Fruit fly (Drosophila melanogaster) Kc167 (cell line): ENCODE data around the gene Gbs-76A.

ENCODE experiments used
- Myc ChIP-seq: fragments of >200 bp; optimal IDR thresholded peaks from 2 replicates; lab custom pipeline; 2017; ENCODE audit warnings: missing external identifiers
- Sin3A ChIP-seq: fragments of >200 bp; optimal IDR thresholded peaks from 2 replicates; lab custom pipeline; 2018; ENCODE audit warnings: missing external identifiers
- h ChIP-seq: fragments of >200 bp; optimal IDR thresholded peaks from 3 replicates; lab custom pipeline; 2018; ENCODE audit warnings: missing external identifiers
- insv ChIP-seq: fragments of >200 bp; optimal IDR thresholded peaks from 3 replicates; lab custom pipeline; 2018; ENCODE audit warnings: missing external identifiers
- psq ChIP-seq: fragments of >200 bp; optimal IDR thresholded peaks from 2 replicates; lab custom pipeline; 2017; ENCODE audit warnings: missing external identifiers
- ttk ChIP-seq: sonication (Bioruptor generic); optimal IDR thresholded peaks from 2 replicates; lab custom pipeline; 2017; ENCODE audit warnings: missing external identifiers

The Gbs-76A gene

dm6 chr3L:19294613-19295299, 2.2 kb upstream of the Gbs-76A start:
- TF ChIP-seq ttk (lab: Kevin White, UChicago) (no peak), psq (no peak), Sin3A (lab: Kevin White, UChicago) (no peak), Myc (no peak), h (lab: Kevin White, UChicago) (no peak)

- TF ChIP-seq ttk (lab: Kevin White, UChicago) = no peak
- no peak for TF ChIP-seq h (lab: Kevin White, UChicago)
- no peak for TF ChIP-seq Myc
- no peak for TF ChIP-seq insv (lab: Kevin White, UChicago)
- no peak for TF ChIP-seq Sin3A (lab: Kevin White, UChicago)
- TF ChIP-seq psq = no peak
Measured at dm6 chr3L:19294235-19294612, 1.7 kb upstream of the Gbs-76A start, which contains the start of gene fal. TSS of gene fal (plus strand) at chr3L:19294564.

DNA sequence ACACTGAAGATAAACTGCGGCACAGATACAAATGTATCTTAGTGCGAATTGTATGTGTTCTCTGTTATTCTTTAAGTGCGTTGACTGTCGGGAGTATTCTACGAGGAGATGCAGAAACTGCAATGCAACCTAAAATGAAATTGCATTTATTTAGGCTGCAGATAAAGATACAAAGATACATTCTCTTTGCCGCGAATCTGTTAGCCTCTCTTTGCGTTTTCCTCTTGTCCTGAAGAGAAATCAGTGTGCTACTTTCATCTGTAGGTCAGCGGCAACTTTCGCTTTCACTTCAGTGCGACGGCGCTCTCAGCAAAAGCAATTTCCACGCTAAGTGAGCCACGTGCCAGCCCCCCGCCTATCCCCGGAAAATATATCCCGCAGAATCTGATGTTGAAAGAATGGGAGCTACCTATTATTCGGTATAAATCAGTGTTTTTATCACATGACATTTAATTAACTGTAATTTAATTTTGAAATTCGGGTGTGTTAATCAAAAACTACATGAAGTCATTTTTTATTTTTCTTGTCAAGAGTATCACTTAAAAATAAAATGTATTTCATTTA, 694 bp upstream of the Gbs-76A start:
- TF ChIP-seq h (lab: Kevin White, UChicago) (no peak), ttk (lab: Kevin White, UChicago) (no peak), insv (lab: Kevin White, UChicago) (no peak), Myc (no peak), psq (no peak), Sin3A (lab: Kevin White, UChicago) (no peak)

dm6 chr3L:19291465-19292413, 827 bp downstream of the Gbs-76A start:
- TF ChIP-seq Sin3A (lab: Kevin White, UChicago) = no peak
- no peak for TF ChIP-seq psq
- TF ChIP-seq Myc = no peak
- no peak for TF ChIP-seq insv (lab: Kevin White, UChicago)
- TF ChIP-seq ttk (lab: Kevin White, UChicago) = no peak

DNA sequence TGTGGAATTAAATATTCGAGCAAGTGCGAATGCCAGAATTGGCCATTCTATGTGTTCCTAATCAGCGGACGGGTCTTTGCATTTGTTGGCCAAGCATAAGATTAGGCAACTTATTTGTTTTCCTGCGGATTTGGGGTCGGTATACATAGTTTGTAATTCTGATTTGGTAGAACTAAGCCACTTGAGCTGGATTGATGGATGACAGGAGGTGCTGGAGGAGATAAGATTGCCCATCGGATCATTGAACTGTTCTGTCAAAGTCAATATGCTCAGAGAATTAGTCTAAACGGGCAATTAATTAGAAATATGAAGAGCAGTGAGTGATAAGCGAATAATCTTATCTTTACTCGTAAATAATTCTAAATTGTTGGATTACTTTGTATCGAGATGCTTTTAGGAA, 3.2 kb downstream of the Gbs-76A start:
- no peak for TF ChIP-seq h (lab: Kevin White, UChicago)
- no peak for TF ChIP-seq psq
- no peak for TF ChIP-seq Myc
- no peak for TF ChIP-seq insv (lab: Kevin White, UChicago)
- TF ChIP-seq ttk (lab: Kevin White, UChicago) = no peak
- no peak for TF ChIP-seq Sin3A (lab: Kevin White, UChicago)

DNA sequence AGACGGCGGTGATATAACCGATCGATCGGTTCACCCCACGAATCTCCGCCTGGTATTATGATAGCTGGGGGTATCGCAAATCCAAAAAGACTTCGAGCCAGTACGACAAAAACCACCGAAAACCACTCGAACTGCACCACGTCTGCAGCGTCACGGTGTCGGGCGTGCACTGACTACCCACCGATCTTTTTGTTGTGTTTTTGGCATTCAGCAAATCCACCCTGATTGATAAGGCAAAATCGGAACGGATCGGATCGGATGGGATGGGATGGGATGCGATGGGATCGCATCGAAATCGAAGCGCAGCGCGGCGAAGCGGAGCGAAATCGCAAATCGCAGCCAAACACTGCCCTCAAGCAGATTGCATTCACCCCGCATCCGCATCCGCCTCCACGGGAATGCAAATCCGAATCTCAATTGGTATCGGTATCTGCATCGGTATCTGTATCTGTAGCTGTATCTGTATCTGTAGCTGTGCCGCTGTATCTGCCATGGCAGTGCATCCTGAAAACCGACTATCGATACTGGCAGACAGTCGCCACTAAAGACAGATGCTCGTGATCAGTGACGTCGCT, 4.1 kb downstream of the Gbs-76A start:
- no peak for TF ChIP-seq Sin3A (lab: Kevin White, UChicago)
- no peak for TF ChIP-seq insv (lab: Kevin White, UChicago)
- no peak for TF ChIP-seq h (lab: Kevin White, UChicago)
- no peak for TF ChIP-seq psq
- TF ChIP-seq Myc = no peak

- no peak for TF ChIP-seq ttk (lab: Kevin White, UChicago)
- TF ChIP-seq psq = no peak
- no peak for TF ChIP-seq Sin3A (lab: Kevin White, UChicago)
- TF ChIP-seq Myc = no peak
- no peak for TF ChIP-seq insv (lab: Kevin White, UChicago)
- no peak for TF ChIP-seq h (lab: Kevin White, UChicago)
Measured at dm6 chr3L:19280700-19281099, 11.9 kb downstream of the Gbs-76A start, which contains the start of gene CG14089. TSS of gene CG14089 (minus strand) at chr3L:19280800.

dm6 chr3L:19280283-19280682, 12.3 kb downstream of the Gbs-76A start:
- TF ChIP-seq ttk (lab: Kevin White, UChicago) (no peak), Myc (no peak), psq (no peak), insv (lab: Kevin White, UChicago) (no peak), h (lab: Kevin White, UChicago) (no peak), Sin3A (lab: Kevin White, UChicago) (no peak)

dm6 chr3L:19275491-19275890, 17.1 kb downstream of the Gbs-76A start, which contains the start of gene CG14086:
TSS of gene CG14086 (plus strand) at chr3L:19275791.
- TF ChIP-seq psq = no peak
- no peak for TF ChIP-seq h (lab: Kevin White, UChicago)
- TF ChIP-seq Sin3A (lab: Kevin White, UChicago) = no peak
- TF ChIP-seq insv (lab: Kevin White, UChicago) = no peak
- no peak for TF ChIP-seq ttk (lab: Kevin White, UChicago)
- TF ChIP-seq Myc = no peak

dm6 chr3L:19270542-19270941, 22.0 kb downstream of the Gbs-76A start, which contains the start of gene CG14088:
TSS of gene CG14088 (minus strand) at chr3L:19270642.
- TF ChIP-seq Sin3A (lab: Kevin White, UChicago) (no peak), h (lab: Kevin White, UChicago) (no peak), Myc (no peak), ttk (lab: Kevin White, UChicago) (no peak), insv (lab: Kevin White, UChicago) (no peak), psq (no peak)

DNA sequence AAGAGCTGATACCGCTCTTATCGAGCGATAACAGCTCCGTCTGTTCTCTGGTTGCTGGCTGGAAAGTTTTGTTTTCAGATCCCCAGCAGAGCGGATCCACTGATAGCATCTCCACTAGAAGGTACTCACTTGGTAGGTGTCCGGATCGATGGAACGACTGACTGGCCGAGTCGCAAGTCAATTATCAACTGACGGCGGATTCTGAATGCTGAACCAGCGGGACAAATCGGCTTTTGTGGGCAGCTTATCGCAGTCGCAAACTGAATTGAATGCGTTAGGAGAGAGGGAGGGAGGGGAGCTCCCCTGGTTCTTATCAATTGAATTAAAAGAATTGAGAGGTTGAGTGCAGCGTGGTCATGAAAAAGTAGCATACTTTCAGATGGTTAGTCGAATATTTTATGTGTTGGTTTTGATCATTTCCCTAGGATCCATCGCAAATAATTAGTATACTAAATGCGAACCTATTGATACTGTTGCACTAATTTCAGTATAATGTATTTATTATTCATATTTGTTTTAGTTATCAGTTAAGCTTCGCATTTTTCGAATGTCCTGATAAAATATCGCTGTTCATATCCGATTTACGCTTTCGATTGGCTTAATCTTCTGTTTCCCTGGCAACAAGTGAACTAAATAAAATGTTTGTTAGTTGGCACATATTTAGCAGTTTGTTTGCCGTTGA, 23.7 kb downstream of the Gbs-76A start, which contains the start of the genes Aldh7A1 and CG14085:
Gene Aldh7A1, minus strand, starts transcription at position 194 of the 682 bp plus-strand sequence.
Gene CG14085, plus strand, starts transcription at position 632 of the 682 bp plus-strand sequence.
- no peak for TF ChIP-seq psq
- TF ChIP-seq insv (lab: Kevin White, UChicago) = no peak
- no peak for TF ChIP-seq Myc
- TF ChIP-seq h (lab: Kevin White, UChicago) = no peak
- TF ChIP-seq ttk (lab: Kevin White, UChicago) = no peak
- TF ChIP-seq Sin3A (lab: Kevin White, UChicago) = no peak
